Worm (Caenorhabditis elegans) whole organism, L1 larva: Measurements from ENCODE around the gene ddx-17.

Experiments used
- Y116A8C.19 ChIP-seq: sonication (generic microtip); optimal IDR thresholded peaks from 2 replicates; lab custom pipeline; 2016; ENCODE audit warnings: missing compliant biosample characterization, missing genetic modification characterization, borderline replicate concordance
- aha-1 ChIP-seq: fragments of 150-350 bp; optimal IDR thresholded peaks from 2 replicates; lab custom pipeline; 2014; ENCODE audit warnings: missing biosample characterization, missing genetic modification characterization
- blmp-1 ChIP-seq: fragments of 150-350 bp; optimal IDR thresholded peaks from 2 replicates; lab custom pipeline; 2014; ENCODE audit warnings: missing biosample characterization, missing genetic modification characterization
- ceh-63 ChIP-seq: fragments of 200-800 bp; sonication (Bioruptor generic); optimal IDR thresholded peaks from 2 replicates; lab custom pipeline; 2018; ENCODE audit warnings: mild to moderate bottlenecking, missing genetic modification characterization, missing compliant biosample characterization
- ceh-82 ChIP-seq, 3 experiments: fragments of 150-350 bp in 1 of 3; sonication (generic microtip) in 2 of 3; optimal IDR thresholded peaks; 2 replicates each; lab custom pipeline; 2014 to 2017; ENCODE audit warnings: missing biosample characterization in 3 of 3, missing genetic modification characterization in 3 of 3
- ces-1 ChIP-seq: fragments of 150-350 bp; optimal IDR thresholded peaks from 2 replicates; lab custom pipeline; 2014; ENCODE audit warnings: missing biosample characterization, missing genetic modification reagents, missing genetic modification characterization
- dsc-1 ChIP-seq: sonication (generic microtip); optimal IDR thresholded peaks from 2 replicates; lab custom pipeline; 2016; ENCODE audit warnings: mild to moderate bottlenecking, missing genetic modification characterization, missing compliant biosample characterization
- efl-1 ChIP-seq, 4 experiments: fragments of 150-350 bp; optimal IDR thresholded peaks in 3 of 4; peaks in 1 of 4; 1 replicate in 1 of 4; 2 replicates in 3 of 4; lab custom pipeline; 2014; ENCODE audit warnings: missing biosample characterization in 2 of 4, missing genetic modification characterization in 2 of 4, missing genetic modification reagents in 2 of 4
- efl-3 ChIP-seq: fragments of 200-800 bp; sonication (Bioruptor generic); optimal IDR thresholded peaks from 2 replicates; lab custom pipeline; 2018; ENCODE audit warnings: mild to moderate bottlenecking, missing genetic modification characterization, missing compliant biosample characterization
- elt-2 ChIP-seq: sonication (generic microtip); optimal IDR thresholded peaks from 2 replicates; lab custom pipeline; 2016; ENCODE audit warnings: missing genetic modification characterization, mild to moderate bottlenecking, inconsistent platforms, missing compliant biosample characterization, missing genetic modification reagents
- fkh-10 ChIP-seq: sonication (generic microtip); optimal IDR thresholded peaks from 2 replicates; lab custom pipeline; 2017; ENCODE audit warnings: missing biosample characterization, missing genetic modification reagents, missing genetic modification characterization
- fkh-8 ChIP-seq: sonication (generic microtip); optimal IDR thresholded peaks from 2 replicates; lab custom pipeline; 2016; ENCODE audit warnings: mild to moderate bottlenecking, missing genetic modification characterization, missing compliant biosample characterization
- fos-1 ChIP-seq: fragments of 150-350 bp; optimal IDR thresholded peaks from 2 replicates; lab custom pipeline; 2014; ENCODE audit warnings: missing biosample characterization, missing genetic modification characterization
- hlh-17 ChIP-seq: fragments of 200-800 bp; sonication (Bioruptor generic); optimal IDR thresholded peaks from 2 replicates; lab custom pipeline; 2018; ENCODE audit warnings: missing genetic modification characterization, mild to moderate bottlenecking, missing compliant biosample characterization, moderate library complexity, borderline replicate concordance
- jun-1 ChIP-seq: fragments of 150-350 bp; optimal IDR thresholded peaks from 2 replicates; lab custom pipeline; 2014; ENCODE audit warnings: missing biosample characterization, missing genetic modification reagents, missing genetic modification characterization
- lin-13 ChIP-seq: fragments of 150-350 bp; optimal IDR thresholded peaks from 2 replicates; lab custom pipeline; 2014; ENCODE audit warnings: missing biosample characterization, missing genetic modification reagents, missing genetic modification characterization
- lin-14 ChIP-seq: fragments of 200-800 bp; sonication (Bioruptor generic); optimal IDR thresholded peaks from 2 replicates; lab custom pipeline; 2018; ENCODE audit warnings: mild to moderate bottlenecking, missing genetic modification characterization, moderate library complexity, missing compliant biosample characterization
- lin-35 ChIP-seq, 2 experiments: fragments of 150-350 bp; optimal IDR thresholded peaks; 2 replicates each; lab custom pipeline; 2014; ENCODE audit warnings: missing biosample characterization in 2 of 2, missing genetic modification characterization in 2 of 2, missing genetic modification reagents in 2 of 2
- lsy-2 ChIP-seq, 2 experiments: fragments of 150-350 bp; optimal IDR thresholded peaks; 2 replicates each; lab custom pipeline; 2014; ENCODE audit warnings: missing biosample characterization in 2 of 2, missing genetic modification characterization in 2 of 2
- mef-2 ChIP-seq: fragments of 150-350 bp; optimal IDR thresholded peaks from 2 replicates; lab custom pipeline; 2014; ENCODE audit warnings: missing biosample characterization, missing genetic modification characterization
- mep-1 ChIP-seq: fragments of 150-350 bp; optimal IDR thresholded peaks from 2 replicates; lab custom pipeline; 2014; ENCODE audit warnings: missing biosample characterization, missing genetic modification characterization
- nhr-12 ChIP-seq: sonication (generic microtip); optimal IDR thresholded peaks from 2 replicates; lab custom pipeline; 2017; ENCODE audit warnings: missing biosample characterization, missing genetic modification characterization
- nhr-20 ChIP-seq: sonication (generic microtip); optimal IDR thresholded peaks from 2 replicates; lab custom pipeline; 2016; ENCODE audit warnings: mild to moderate bottlenecking, missing genetic modification characterization, missing compliant biosample characterization
- nhr-28 ChIP-seq: fragments of 150-350 bp; optimal IDR thresholded peaks from 2 replicates; lab custom pipeline; 2014; ENCODE audit warnings: missing biosample characterization, missing genetic modification characterization
- nhr-47 ChIP-seq: sonication (generic microtip); optimal IDR thresholded peaks from 2 replicates; lab custom pipeline; 2016; ENCODE audit warnings: mild to moderate bottlenecking, missing genetic modification characterization, moderate library complexity, missing compliant biosample characterization
- nhr-71 ChIP-seq: sonication (generic microtip); optimal IDR thresholded peaks from 2 replicates; lab custom pipeline; 2016; ENCODE audit warnings: mild to moderate bottlenecking, missing genetic modification characterization, moderate library complexity, missing compliant biosample characterization
- pag-3 ChIP-seq: sonication (generic microtip); optimal IDR thresholded peaks from 2 replicates; lab custom pipeline; 2017; ENCODE audit warnings: missing genetic modification characterization, mild to moderate bottlenecking, missing compliant biosample characterization, antibody characterized with exemption, borderline replicate concordance; ENCODE audit not compliant: insufficient read depth
- pax-3 ChIP-seq: fragments of 200-800 bp; sonication (Bioruptor generic); optimal IDR thresholded peaks from 2 replicates; lab custom pipeline; 2018; ENCODE audit warnings: mild to moderate bottlenecking, missing genetic modification characterization, moderate library complexity, missing compliant biosample characterization
- snpc-4 ChIP-seq: fragments of 150-350 bp; optimal IDR thresholded peaks from 2 replicates; lab custom pipeline; 2014; ENCODE audit warnings: missing biosample characterization, missing genetic modification characterization
- sox-4 ChIP-seq: sonication (generic microtip); optimal IDR thresholded peaks from 2 replicates; lab custom pipeline; 2016; ENCODE audit warnings: missing genetic modification characterization, missing compliant biosample characterization
- sptf-1 ChIP-seq: fragments of 150-350 bp; optimal IDR thresholded peaks from 2 replicates; lab custom pipeline; 2014; ENCODE audit warnings: missing biosample characterization, missing genetic modification characterization
- swsn-7 ChIP-seq: sonication (generic microtip); optimal IDR thresholded peaks from 2 replicates; lab custom pipeline; 2016; ENCODE audit warnings: missing genetic modification characterization, missing compliant biosample characterization
- tbx-2 ChIP-seq: sonication (generic microtip); optimal IDR thresholded peaks from 2 replicates; lab custom pipeline; 2016; ENCODE audit warnings: missing genetic modification characterization, missing compliant biosample characterization
- unc-98 ChIP-seq: fragments of 200-800 bp; sonication (Bioruptor generic); IDR thresholded peaks from 2 replicates; pipeline ENCODE4 v1.3.6; 2022; ENCODE audit warnings: missing genetic modification characterization, missing compliant biosample characterization
- vab-15 ChIP-seq: sonication (generic microtip); optimal IDR thresholded peaks from 2 replicates; lab custom pipeline; 2017; ENCODE audit warnings: missing genotype, mild to moderate bottlenecking, missing genetic modification characterization, missing compliant biosample characterization
- xbp-1 ChIP-seq: sonication (generic microtip); optimal IDR thresholded peaks from 2 replicates; lab custom pipeline; 2016; ENCODE audit warnings: missing genetic modification characterization, missing compliant biosample characterization
- zip-4 ChIP-seq: fragments of 200-800 bp; sonication (Bioruptor generic); optimal IDR thresholded peaks from 2 replicates; lab custom pipeline; 2018; ENCODE audit warnings: mild to moderate bottlenecking, missing genetic modification characterization, moderate library complexity, missing compliant biosample characterization
- ztf-4 ChIP-seq: fragments of 150-350 bp; optimal IDR thresholded peaks from 2 replicates; lab custom pipeline; 2014; ENCODE audit warnings: missing biosample characterization, missing genetic modification characterization

ddx-17 gene

DNA sequence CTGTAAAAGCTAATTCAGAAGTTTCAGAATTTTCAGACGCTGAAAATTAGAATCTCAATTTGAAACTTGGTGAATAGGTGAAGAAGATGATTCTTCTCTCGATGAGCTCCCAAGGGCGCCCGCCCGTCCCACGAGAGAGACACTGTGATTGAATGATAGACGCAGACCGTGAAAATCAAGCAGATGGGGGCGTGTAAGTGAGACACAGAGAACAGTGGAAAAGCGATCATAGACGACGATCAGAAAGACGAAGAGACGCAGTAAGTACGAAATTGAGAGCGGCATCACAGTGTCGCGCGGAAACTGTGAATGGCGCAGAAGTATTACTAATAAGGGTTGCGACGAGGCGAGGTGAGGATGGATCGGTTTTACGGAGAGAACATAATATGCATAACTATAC, 9.4 kb downstream of the ddx-17 start (continued):
- TF ChIP-seq nhr-28, result no peak
- no peak for TF ChIP-seq jun-1 (tag; lab: Kevin White, UChicago)
- no peak for TF ChIP-seq pax-3 (tag; lab: Kevin White, UChicago)
- TF ChIP-seq fos-1 (tag; lab: Kevin White, UChicago), result no peak
- peak; percentile 32 for TF ChIP-seq nhr-71 (tag; lab: Kevin White, UChicago)
- no peak for TF ChIP-seq unc-98
- no peak for TF ChIP-seq nhr-12
- TF ChIP-seq ztf-4 (tag; lab: Kevin White, UChicago), result no peak
- TF ChIP-seq lsy-2 (tag; optimal IDR thresholded peaks at IDR 0.05; lab: Kevin White, UChicago), result peak in 1 of 2 experiments; percentile 17
- no peak for TF ChIP-seq xbp-1 (tag; lab: Kevin White, UChicago)
- no peak for TF ChIP-seq pag-3 (tag; lab: Kevin White, UChicago)
- no peak for TF ChIP-seq ceh-63 (GFP tag; lab: Kevin White, UChicago)
- TF ChIP-seq elt-2 (tag; lab: Kevin White, UChicago), result no peak
- TF ChIP-seq ces-1 (GFP tag; lab: Kevin White, UChicago), result no peak
- peak; percentile 18 for TF ChIP-seq nhr-20 (tag; lab: Kevin White, UChicago)
- TF ChIP-seq efl-1 (optimal IDR thresholded peaks at IDR 0.05; lab: Kevin White, UChicago), result peak; percentile 23 to 36
- TF ChIP-seq efl-1 (GFP tag; optimal IDR thresholded peaks at IDR 0.05 in 1 of 2; lab: Kevin White, UChicago), result peak in 1 of 2 experiments; percentile 92

DNA sequence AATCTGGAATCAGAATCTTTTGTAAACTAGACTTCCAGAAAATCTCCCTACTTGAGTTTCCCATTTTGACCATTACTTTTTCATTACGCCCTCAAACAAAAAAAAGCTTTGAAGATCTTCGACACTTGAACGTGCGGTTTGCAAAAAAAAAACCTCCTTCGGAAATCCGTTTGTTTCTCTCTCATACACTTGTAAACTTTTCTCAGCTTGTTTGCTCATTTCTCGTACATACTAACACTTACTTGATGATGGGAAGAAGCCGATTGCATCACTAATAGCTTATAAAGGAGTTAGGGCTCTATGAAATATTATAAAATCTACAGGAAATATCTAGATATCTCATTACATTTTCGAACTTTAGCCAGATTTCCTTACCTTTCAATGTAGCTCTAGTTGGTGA, 9.9 kb downstream of the ddx-17 start:
- TF ChIP-seq swsn-7, result no peak
- peak; percentile 18 for TF ChIP-seq fkh-10 (GFP tag; lab: Kevin White, UChicago)
- TF ChIP-seq lin-35 (GFP tag; optimal IDR thresholded peaks at IDR 0.05; lab: Kevin White, UChicago), result no peak
- peak in 1 of 3 experiments; percentile 1 for TF ChIP-seq ceh-82 (tag; optimal IDR thresholded peaks at IDR 0.05; lab: Kevin White, UChicago)
- no peak for TF ChIP-seq Y116A8C.19 (tag; lab: Kevin White, UChicago)
- TF ChIP-seq sptf-1, result no peak
- no peak for TF ChIP-seq aha-1 (tag; lab: Kevin White, UChicago)
- no peak for TF ChIP-seq blmp-1 (tag; lab: Kevin White, UChicago)
- TF ChIP-seq mef-2, result no peak
- TF ChIP-seq zip-4 (GFP tag; lab: Kevin White, UChicago), result no peak
- no peak for TF ChIP-seq snpc-4
- no peak for TF ChIP-seq efl-1 (optimal IDR thresholded peaks at IDR 0.05; lab: Kevin White, UChicago)
- peak in 1 of 2 experiments; percentile 56 for TF ChIP-seq efl-1 (GFP tag; optimal IDR thresholded peaks at IDR 0.05 in 1 of 2; lab: Kevin White, UChicago)
- TF ChIP-seq lin-13 (GFP tag; lab: Kevin White, UChicago), result no peak
- TF ChIP-seq lin-14, result peak; percentile 22
- TF ChIP-seq hlh-17 (GFP tag; lab: Kevin White, UChicago), result no peak

DNA sequence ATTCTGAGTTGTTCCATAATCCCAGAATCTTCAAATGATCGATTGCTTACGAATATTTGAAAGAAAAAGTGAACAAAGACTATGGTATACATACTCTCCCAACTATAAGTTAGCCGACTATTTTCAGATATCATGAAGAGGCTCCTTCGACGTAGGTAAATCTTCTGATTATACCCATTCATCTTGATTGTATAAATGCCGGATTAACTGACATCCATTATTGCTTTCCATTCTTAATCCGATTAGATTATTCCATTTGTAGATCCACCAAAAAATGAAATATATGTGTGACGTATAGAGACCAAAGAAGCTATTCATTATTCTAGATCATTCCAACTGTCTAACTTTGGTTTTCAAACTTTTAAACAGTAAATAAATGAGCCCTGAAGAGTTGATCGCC, 18.4 kb downstream of the ddx-17 start:
- TF ChIP-seq efl-3 (GFP tag; lab: Kevin White, UChicago) (no peak), tbx-2 (no peak), vab-15 (tag; lab: Kevin White, UChicago) (no peak), pax-3 (tag; lab: Kevin White, UChicago) (peak; percentile 86), fkh-8 (peak; percentile 37), dsc-1 (tag; lab: Kevin White, UChicago) (peak; percentile 59), nhr-71 (tag; lab: Kevin White, UChicago) (peak; percentile 12), mep-1 (tag; lab: Kevin White, UChicago) (no peak), nhr-47 (tag; lab: Kevin White, UChicago) (peak; percentile 47), swsn-7 (no peak), sox-4 (tag; lab: Kevin White, UChicago) (peak; percentile 19)
